Worm (Caenorhabditis elegans): Measurements from ENCODE around the gene asp-8.
"Not testable (repeated sequence)": the region's sequence is repeated elsewhere in the genome, so short reads cannot be mapped to it uniquely, and the experiment has no call there.

The asp-8 gene

DNA sequence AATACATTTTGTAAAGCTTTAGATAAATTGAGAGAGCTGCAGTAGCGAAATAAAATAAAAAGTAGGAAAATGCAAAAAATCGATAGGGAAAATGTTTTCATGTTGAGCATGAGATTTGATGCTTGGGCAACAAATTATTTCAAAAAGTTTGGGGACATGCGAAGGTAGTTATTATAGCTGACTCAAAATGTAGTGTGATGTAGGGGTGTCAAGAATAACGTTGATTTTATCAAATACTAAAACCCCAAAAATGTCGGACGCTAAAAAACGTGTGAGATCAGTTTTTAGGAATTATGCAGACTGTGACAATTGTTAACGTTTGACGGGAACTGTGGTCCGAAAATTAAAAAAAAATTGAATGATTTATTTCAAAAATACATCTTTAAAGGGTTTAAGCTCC is 3.0 kb upstream of the asp-8 start, which contains the start of gene irld-12:
Gene irld-12 (minus strand): TSS at position 101 of the 400 bp plus-strand sequence.
- TF ChIP-seq unc-62 (GFP tag; optimal IDR thresholded peaks at IDR 0.05) = no peak

DNA sequence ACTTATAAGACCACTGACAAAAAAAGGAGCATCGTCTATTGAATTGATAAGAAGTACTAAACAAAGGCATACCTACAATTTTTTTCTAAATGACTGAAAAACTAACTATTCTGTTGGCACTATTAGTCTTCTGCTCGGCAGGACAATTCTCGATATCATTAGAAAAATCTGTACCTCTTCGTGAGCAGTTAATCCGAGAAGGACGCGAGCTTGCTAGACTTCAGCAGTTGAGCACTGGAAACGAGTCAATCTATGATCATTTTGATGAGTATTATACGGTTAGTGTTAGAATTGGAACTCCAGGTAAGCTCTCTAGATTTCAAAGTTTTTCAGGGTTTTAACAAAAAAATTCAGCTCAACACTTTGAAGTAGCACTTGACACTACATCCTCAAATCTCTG is 3.9 kb downstream of the asp-8 start, which contains the start of gene asp-7:
Gene asp-7 (plus strand): TSS at position 81 of the 400 bp plus-strand sequence.
- no peak for TF ChIP-seq unc-62 (GFP tag; optimal IDR thresholded peaks at IDR 0.05)

DNA sequence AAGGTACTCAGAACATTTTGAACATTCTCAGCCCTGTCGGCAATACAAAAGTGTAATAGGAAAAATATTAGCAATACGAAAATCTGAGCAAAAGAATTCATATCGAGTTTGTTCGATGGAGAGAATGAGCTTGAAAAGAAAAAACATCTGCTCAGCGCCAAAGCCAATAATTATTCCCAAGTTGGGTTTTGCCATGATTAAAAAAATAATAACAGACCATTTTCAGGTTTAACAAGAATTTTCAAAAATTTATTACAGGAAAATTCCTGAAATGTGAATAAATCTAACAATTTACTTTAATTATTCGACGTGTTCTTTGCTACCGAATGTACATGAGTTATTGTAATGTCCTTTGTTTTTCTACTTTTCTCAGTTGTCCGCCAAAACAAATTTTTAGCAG is 8.0 kb downstream of the asp-8 start, which contains the start of gene irld-38:
Gene irld-38 (minus strand): TSS at position 101 of the 400 bp plus-strand sequence.
- TF ChIP-seq unc-62 (GFP tag; optimal IDR thresholded peaks at IDR 0.05) = no peak

DNA sequence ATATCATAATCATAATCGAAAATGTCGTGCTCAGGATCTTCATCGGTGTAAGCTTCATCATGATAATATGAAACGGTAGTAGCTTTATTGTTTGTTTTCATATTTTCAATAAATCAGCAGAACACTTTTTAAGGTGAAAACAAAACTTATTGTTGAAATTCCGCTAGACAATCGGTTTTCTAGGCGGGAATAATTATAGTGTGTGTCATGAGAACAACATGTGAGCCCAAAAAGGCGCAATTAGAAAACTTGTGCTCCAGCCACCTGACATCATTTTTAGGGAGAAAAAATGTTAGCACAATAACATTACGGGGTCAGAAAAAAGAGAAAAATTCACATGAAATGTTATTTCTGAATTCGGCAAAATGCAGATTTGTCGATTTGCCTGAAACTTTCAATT is 9.9 kb downstream of the asp-8 start, which contains the start of gene srw-8:
Gene srw-8 (minus strand): TSS at position 101 of the 400 bp plus-strand sequence.
- TF ChIP-seq unc-62 (GFP tag; optimal IDR thresholded peaks at IDR 0.05) = no peak

DNA sequence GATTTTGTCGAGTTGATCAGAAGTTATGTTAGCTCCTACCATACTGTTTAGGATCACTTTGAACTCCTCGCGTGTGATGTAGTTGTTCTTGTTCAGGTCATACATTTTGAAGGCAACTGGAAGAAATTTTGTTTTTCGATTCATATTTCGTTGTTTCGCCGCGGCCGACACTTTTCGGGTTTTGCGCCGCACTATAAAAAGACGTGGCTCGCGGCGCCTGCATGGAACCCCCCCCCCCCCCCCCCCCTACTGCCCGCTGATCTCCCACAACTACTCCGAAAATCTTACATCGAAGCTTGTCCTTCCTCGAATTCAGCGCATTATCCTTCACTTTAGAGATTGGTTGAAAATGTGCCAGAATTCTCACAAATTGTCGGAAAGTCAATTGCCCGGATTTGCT is 13.7 kb downstream of the asp-8 start:
- TF ChIP-seq unc-62 (GFP tag; optimal IDR thresholded peaks at IDR 0.05) = no peak

DNA sequence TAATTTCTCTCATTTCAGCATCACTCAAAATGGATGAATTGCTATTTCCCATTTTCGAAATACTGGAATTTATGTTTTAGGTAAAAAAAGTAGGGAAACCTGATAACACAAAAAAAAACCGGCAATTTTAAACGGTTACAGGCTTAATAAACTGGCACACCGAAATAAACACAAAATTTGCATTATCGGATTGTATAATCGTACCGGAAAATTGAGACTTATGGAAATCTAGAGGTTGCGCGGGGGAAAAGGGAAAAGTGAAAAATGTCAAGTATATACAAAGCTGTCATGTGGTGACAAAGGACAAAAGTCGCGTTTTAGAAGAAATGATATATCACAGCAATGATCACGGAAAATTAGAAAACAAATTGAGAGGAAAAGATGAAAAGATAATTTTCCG is 14.9 kb downstream of the asp-8 start, which contains the start of gene chpf-2:
Gene chpf-2 (minus strand): TSS at position 101 of the 400 bp plus-strand sequence.
- no peak for TF ChIP-seq unc-62 (GFP tag; optimal IDR thresholded peaks at IDR 0.05)

DNA sequence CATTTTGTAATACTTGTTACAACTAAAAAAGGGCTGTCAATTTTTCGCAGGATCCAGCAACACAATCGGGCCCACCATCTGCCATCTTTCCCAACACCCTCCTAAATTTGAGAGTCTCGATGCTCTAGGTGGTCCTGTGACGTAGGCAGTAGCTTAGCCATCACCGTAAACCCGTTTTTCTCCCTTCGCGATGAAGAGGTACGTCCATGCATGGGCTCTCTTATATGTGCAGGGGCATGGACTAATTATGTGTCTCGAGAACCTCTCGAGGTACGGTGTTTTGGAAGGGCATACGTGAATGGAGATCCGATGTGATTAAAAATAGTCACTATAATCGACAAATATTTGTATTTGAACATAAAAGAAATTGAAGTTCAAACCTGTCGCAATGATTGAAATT is 16.6 kb downstream of the asp-8 start:
- no peak for TF ChIP-seq unc-62 (GFP tag; optimal IDR thresholded peaks at IDR 0.05)

DNA sequence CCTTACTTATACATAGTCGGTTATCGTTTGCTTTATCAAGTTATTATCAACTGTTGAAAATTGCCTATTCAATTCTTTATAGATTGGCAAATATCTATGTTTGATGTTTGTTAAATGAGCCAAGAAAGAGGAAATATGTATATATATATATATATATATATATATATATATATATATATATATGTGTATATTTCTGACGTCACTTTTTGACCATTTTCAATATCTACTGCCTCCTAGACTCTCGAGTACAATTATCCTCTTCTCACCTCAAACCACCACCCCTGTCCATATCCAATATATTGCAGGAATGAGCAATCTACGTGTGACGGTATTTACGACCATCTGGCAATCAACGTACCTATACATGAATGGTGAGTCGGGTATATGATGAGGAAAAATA is 20.5 kb downstream of the asp-8 start, which contains the start of gene F59D6.1:
Gene F59D6.1 (plus strand): TSS at position 301 of the 400 bp plus-strand sequence.
- no peak for TF ChIP-seq unc-62 (GFP tag; optimal IDR thresholded peaks at IDR 0.05)

DNA sequence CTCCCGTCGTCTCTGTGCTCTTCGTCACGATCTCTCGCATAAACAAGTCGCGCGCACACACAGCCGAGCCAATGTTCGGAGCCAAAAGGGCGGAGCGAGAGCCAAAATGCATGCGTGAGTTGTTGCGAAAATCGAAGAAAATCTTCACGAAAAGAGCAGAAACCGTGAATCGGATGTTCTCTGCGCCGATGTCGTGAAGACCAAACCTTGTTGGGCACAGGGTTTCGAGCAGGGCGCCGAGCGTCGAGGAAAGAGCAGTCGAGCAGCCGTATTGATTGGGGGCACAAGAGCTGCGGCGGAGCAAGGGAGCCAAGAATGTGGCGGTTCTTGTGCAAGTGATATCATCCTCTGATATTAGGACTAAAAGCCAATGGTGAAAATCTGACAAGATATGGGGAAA is 22.0 kb downstream of the asp-8 start:
- TF ChIP-seq unc-62 (GFP tag; optimal IDR thresholded peaks at IDR 0.05) = no peak

DNA sequence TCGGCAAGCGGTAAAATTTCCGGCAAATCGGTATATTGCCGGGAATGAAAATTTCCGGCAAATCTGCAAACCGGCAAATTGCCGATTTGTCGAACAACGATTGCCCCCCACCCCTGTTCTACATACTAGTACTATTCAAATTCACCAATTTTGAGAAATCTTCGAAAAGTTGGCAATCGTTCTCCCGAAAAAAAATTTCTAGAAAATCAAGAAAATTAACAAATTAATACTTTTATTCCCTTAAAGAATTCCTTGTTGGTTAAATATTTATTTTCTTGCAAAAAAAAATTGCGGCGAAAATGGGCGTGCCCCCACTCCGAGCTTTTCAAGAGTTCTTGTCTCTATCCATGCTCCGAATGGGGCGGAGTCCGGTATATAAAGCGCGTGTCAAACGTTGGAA is 29.9 kb downstream of the asp-8 start, which contains the start of gene C50H11.8:
Gene C50H11.8 (plus strand): TSS at position 301 of the 400 bp plus-strand sequence.
- no peak for TF ChIP-seq unc-62 (GFP tag; optimal IDR thresholded peaks at IDR 0.05)

DNA sequence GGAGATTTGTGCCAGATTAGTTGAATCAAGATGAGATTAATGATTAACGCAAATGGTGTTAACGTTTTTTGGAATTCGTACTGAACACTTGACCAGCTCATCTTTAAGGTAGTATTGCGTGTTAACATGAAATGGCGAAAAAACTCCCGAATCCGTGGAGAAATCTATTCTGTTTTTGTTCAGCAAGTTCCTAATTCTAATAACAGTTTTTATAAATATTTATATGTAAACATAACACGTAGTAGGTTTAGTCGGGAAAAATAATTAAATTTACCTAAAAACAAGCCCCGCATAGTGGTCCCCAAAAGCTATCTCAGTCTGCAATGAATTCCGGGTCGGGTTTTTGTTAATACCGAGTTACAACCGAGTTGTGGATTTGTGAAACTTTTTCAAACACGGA is 34.6 kb downstream of the asp-8 start, which contains the start of gene str-244:
Gene str-244 (minus strand): TSS at position 101 of the 400 bp plus-strand sequence.
- TF ChIP-seq unc-62 (GFP tag; optimal IDR thresholded peaks at IDR 0.05) = no peak

DNA sequence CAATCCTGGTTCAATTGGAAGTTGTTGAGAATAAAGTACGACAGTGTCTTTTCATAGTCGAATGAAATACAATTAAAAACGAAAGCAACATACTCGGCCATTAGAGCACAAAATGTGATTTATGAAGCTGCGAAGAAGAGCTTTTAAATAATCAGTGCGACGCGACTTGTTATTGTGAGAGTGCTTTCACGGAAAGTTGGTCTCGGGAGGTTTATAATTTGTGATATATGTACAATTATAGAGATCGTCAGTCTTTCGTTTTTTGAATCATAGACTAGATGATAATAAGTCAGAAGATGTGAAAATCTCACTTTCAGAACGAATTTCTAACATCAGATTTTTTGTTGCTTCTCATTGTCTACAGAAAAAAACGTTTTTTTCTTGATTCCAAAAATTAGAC is 37.7 kb downstream of the asp-8 start, which contains the start of gene srt-15:
Gene srt-15 (minus strand): TSS at position 101 of the 400 bp plus-strand sequence.
- TF ChIP-seq unc-62 (GFP tag; optimal IDR thresholded peaks at IDR 0.05) = no peak

DNA sequence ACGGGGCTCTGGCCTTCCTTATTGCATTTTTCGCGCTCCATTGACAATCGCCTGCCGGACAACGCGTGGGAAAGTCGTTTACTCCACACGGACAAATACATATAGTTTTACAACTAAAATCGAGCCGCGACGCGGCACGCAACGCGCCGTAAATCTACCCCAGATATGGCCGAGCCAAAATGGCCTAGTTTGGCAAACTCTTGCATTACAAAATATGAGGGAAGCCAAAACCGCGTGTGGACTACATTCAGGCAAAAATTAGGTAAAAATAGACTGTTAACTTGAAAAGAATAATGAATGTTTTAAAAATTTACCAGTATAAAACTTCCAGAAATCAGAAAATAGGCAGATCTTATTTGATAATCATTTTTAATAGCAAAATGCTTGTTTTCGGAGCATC is 40.1 kb downstream of the asp-8 start, which contains the start of gene srt-16:
Gene srt-16 (minus strand): TSS at position 101 of the 400 bp plus-strand sequence.
- not testable (repeated sequence) for TF ChIP-seq unc-62 (GFP tag; optimal IDR thresholded peaks at IDR 0.05)

DNA sequence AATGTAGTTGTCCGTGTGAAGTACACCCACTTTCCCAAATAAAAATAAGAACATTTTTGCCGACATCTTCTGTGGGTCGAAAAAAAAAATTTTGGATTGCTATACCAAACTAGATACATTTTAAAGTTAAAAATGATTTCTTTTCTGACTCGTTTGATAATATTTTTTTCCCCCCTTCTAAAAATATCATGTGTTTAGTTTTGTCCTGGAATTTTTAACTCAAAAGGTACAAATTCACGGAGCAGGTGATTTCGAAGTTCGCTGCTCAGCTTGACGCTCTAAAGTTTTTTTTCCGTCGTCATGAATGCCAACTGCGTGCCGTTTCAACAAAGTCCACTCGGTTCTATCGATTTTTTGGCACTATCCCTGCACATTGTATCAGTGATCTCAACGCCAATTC is 41.6 kb downstream of the asp-8 start, which contains the start of gene srh-185:
Gene srh-185 (plus strand): TSS at position 301 of the 400 bp plus-strand sequence.
- no peak for TF ChIP-seq unc-62 (GFP tag; optimal IDR thresholded peaks at IDR 0.05)

DNA sequence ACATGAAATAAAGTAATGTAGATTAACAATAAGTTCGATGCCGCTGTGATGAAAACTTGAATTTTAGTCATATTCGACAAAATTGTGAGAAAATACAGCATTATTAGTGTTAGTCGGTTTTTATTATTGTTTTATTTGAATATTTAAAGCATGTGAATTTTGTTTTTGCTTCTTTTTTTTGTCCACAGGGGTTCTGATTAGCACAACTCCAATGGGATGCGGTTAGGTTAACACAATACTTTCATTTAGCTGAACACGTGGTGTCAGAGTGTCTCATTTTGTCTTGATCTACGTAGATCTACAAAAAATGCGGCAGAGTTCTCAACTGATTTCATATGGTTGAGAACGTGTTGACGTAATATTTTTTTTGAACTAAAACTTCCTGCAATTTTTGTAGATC is 44.8 kb downstream of the asp-8 start, which contains the start of gene str-40:
Gene str-40 (minus strand): TSS at position 101 of the 400 bp plus-strand sequence.
- no peak for TF ChIP-seq unc-62 (GFP tag; optimal IDR thresholded peaks at IDR 0.05)

DNA sequence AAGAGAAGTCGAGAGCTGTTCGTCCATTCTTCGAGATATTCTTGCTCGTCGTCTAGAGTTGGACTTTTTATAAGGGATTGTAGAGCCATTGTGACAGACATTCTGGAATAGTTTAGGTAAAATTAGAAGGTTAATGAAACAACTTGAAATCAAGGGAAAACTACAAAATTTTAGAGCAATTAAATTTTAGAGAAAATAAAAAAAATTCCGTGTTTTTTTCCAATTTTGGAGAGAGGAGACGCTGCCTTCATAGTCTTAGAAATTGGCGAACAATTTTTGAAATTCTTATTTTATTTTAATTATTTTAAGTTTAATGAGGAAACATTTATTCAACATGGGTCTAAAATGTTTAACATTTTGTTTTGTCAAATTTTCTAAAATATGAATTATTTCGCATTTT is 47.2 kb downstream of the asp-8 start, which contains the start of gene C50H11.13:
Gene C50H11.13 (minus strand): TSS at position 101 of the 400 bp plus-strand sequence.
- no peak for TF ChIP-seq unc-62 (GFP tag; optimal IDR thresholded peaks at IDR 0.05)

All from whole organism, dauer.